Fruit fly (Drosophila melanogaster): ENCODE measurements around the gene CG31717.
A peak's percentile ranks its signal among the peaks of the same experiment; 100 is the strongest.

Gene CG31717

DNA sequence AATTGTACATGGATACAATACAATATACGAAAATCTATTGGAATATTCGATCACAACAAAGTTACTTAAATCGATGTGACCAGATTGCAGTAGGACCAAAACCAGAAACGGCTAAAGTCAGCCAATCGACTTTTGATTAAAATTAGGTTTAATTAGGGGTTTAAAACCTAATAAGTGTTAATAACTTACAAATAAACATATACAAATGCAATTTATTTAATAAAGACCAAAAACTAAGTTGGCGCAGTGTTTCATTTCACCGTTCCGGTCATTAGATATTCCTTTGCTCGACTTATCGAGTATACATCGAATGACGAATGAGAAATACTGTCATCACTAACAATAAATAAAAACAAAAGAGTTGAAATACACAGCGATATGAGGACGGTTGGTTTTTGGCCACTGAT is at the start of gene CG31717, which contains the start of gene bsk:
TSS of gene CG31717 (plus strand) at position 297 of the 407 bp plus-strand sequence.
TSS of gene bsk (minus strand) at position 61 of the 407 bp plus-strand sequence.
- TF ChIP-seq ovo (GFP tag; optimal IDR thresholded peaks at IDR 0.05) (no peak), CG12768 (GFP tag; optimal IDR thresholded peaks at IDR 0.05) (no peak), kay (GFP tag; ENCODE audit: borderline replicate concordance) (peak; percentile 98), Mnt (GFP tag; optimal IDR thresholded peaks at IDR 0.05) (peak; percentile 30), cic (GFP tag; optimal IDR thresholded peaks at IDR 0.05) (peak; percentile 38), Crg-1 (GFP tag; optimal IDR thresholded peaks at IDR 0.05) (no peak), CG14711 (tag; optimal IDR thresholded peaks at IDR 0.05) (peak; percentile 25), CG7045 (GFP tag; optimal IDR thresholded peaks at IDR 0.05) (no peak), cnc (optimal IDR thresholded peaks at IDR 0.05) (no peak), pad (GFP tag; optimal IDR thresholded peaks at IDR 0.05) (no peak), bab1 (GFP tag; optimal IDR thresholded peaks at IDR 0.05) (peak; percentile 51)

dm6 chr2L:10200847-10201246 is 49.7 kb upstream of the CG31717 start, which contains the start of the genes Ripalpha and RpL7:
TSS of gene Ripalpha (minus strand) at chr2L:10200974.
TSS of gene RpL7 (plus strand) at chr2L:10201004.
- TF ChIP-seq CG12768 (GFP tag; optimal IDR thresholded peaks at IDR 0.05), result peak; percentile 96
- TF ChIP-seq CG33017 (tag; optimal IDR thresholded peaks at IDR 0.05), result peak; percentile 90
- peak; percentile 99 for TF ChIP-seq Crg-1 (GFP tag; optimal IDR thresholded peaks at IDR 0.05)
- TF ChIP-seq Mnt (GFP tag; optimal IDR thresholded peaks at IDR 0.05), result peak; percentile 99
- TF ChIP-seq CG5204 (GFP tag; optimal IDR thresholded peaks at IDR 0.05), result no peak
- peak; percentile 94 for TF ChIP-seq bab1 (GFP tag; optimal IDR thresholded peaks at IDR 0.05)
- TF ChIP-seq CG7045 (GFP tag; optimal IDR thresholded peaks at IDR 0.05), result peak; percentile 97
- TF ChIP-seq ovo (GFP tag; optimal IDR thresholded peaks at IDR 0.05), result peak; percentile 99
- peak; percentile 94 for TF ChIP-seq toe (GFP tag; optimal IDR thresholded peaks at IDR 0.05)
- TF ChIP-seq CG14711 (tag; optimal IDR thresholded peaks at IDR 0.05), result peak; percentile 93
- no peak for TF ChIP-seq Hr96 (GFP tag; optimal IDR thresholded peaks at IDR 0.05)
- TF ChIP-seq CG7101 (tag; optimal IDR thresholded peaks at IDR 0.05), result peak; percentile 98
- TF ChIP-seq tj (GFP tag; optimal IDR thresholded peaks at IDR 0.05), result peak; percentile 89
- peak; percentile 94 for TF ChIP-seq Clk (GFP tag; optimal IDR thresholded peaks at IDR 0.05)
- peak; percentile 93 for TF ChIP-seq cic (GFP tag; optimal IDR thresholded peaks at IDR 0.05)
- peak; percentile 98 for TF ChIP-seq CG11617 (GFP tag; optimal IDR thresholded peaks at IDR 0.05)
- TF ChIP-seq kay (GFP tag; ENCODE audit: borderline replicate concordance), result no peak
- peak; percentile 99 for TF ChIP-seq CG1620 (GFP tag; optimal IDR thresholded peaks at IDR 0.05)
- no peak for TF ChIP-seq cnc (optimal IDR thresholded peaks at IDR 0.05)
- peak; percentile 93 for TF ChIP-seq pad (GFP tag; optimal IDR thresholded peaks at IDR 0.05)

DNA sequence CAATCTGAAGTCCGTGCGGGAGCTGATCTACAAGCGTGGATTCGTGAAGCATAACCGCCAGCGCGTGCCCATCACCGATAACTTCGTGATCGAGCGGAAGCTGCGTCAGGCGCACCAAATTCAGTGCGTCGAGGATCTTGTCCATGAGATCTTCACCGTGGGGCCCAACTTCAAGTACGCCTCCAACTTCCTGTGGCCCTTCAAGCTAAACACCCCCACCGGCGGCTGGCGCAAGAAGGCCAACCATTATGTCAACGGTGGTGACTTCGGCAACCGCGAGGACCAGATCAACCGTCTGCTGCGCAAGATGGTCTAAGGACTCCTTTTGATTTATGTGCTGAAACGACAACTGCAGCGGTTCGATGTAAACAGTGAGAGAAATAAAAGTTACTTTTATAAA is 48.8 kb upstream of the CG31717 start:
- no peak for TF ChIP-seq cnc (optimal IDR thresholded peaks at IDR 0.05)
- TF ChIP-seq cic (GFP tag; optimal IDR thresholded peaks at IDR 0.05), result no peak
- TF ChIP-seq CG7101 (tag; optimal IDR thresholded peaks at IDR 0.05), result no peak
- no peak for TF ChIP-seq CG7045 (GFP tag; optimal IDR thresholded peaks at IDR 0.05)
- TF ChIP-seq CG1620 (GFP tag; optimal IDR thresholded peaks at IDR 0.05), result no peak
- TF ChIP-seq toe (GFP tag; optimal IDR thresholded peaks at IDR 0.05), result no peak
- TF ChIP-seq Clk (GFP tag; optimal IDR thresholded peaks at IDR 0.05), result no peak
- TF ChIP-seq pad (GFP tag; optimal IDR thresholded peaks at IDR 0.05), result no peak
- TF ChIP-seq ovo (GFP tag; optimal IDR thresholded peaks at IDR 0.05), result no peak
- no peak for TF ChIP-seq Mnt (GFP tag; optimal IDR thresholded peaks at IDR 0.05)
- TF ChIP-seq CG5204 (GFP tag; optimal IDR thresholded peaks at IDR 0.05), result no peak
- no peak for TF ChIP-seq kay (GFP tag; ENCODE audit: borderline replicate concordance)
- TF ChIP-seq CG33017 (tag; optimal IDR thresholded peaks at IDR 0.05), result no peak

DNA sequence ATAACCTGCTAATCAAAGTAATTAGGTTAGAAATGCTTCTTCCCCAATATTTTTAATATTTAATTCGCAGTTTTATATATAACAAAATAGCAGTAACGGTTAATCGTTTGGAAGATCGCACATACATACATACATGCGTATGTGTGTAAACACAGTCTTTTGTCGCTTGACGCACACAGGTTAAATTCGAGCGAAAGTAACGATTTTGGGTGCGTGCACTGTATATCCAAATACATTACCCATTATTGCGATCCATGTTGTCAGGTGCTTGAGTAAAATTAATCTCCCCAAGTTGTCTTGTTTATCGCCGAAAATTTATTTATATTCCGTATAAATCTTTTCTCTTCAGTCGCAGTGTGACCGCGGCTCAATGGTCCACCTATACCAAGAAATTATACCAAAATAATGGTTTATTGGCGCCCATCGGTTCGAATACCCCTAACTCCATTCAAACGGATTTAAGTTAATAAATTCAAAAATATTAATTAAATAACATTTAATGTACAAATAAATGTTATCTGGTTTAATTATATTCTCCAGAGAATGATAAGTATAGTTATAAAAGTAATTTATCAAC is 46.5 kb upstream of the CG31717 start, which contains the start of gene CG34159:
TSS of gene CG34159 (minus strand) at position 385 of the 577 bp plus-strand sequence.
- TF ChIP-seq cic (GFP tag; optimal IDR thresholded peaks at IDR 0.05), result no peak
- TF ChIP-seq ovo (GFP tag; optimal IDR thresholded peaks at IDR 0.05), result peak; percentile 73
- no peak for TF ChIP-seq kay (GFP tag; ENCODE audit: borderline replicate concordance)
- TF ChIP-seq bab1 (GFP tag; optimal IDR thresholded peaks at IDR 0.05), result peak; percentile 42

DNA sequence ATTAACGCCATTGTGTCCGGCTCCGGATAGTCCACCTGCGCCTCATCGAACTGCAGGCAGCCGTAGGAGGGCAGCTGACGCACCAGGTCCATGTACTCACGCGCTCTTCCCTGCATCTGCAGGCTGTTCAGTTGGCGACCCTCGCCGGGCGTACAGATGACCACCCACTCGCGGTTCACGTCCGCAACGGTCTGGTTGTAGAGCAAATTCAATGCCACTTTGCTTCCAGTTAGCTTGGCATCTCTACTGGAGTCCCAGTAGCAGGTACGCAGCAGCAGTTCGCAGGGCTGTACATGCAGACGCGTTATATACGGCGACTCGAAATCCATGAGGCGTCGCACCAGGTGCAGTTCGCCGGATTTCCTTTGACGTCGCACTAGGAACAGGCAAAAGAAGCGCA is 44.6 kb upstream of the CG31717 start:
- TF ChIP-seq bab1 (GFP tag; optimal IDR thresholded peaks at IDR 0.05) (no peak), CG33017 (tag; optimal IDR thresholded peaks at IDR 0.05) (no peak), ovo (GFP tag; optimal IDR thresholded peaks at IDR 0.05) (no peak), tj (GFP tag; optimal IDR thresholded peaks at IDR 0.05) (no peak), kay (GFP tag; ENCODE audit: borderline replicate concordance) (no peak), CG7045 (GFP tag; optimal IDR thresholded peaks at IDR 0.05) (no peak), Hr96 (GFP tag; optimal IDR thresholded peaks at IDR 0.05) (no peak), CG12768 (GFP tag; optimal IDR thresholded peaks at IDR 0.05) (no peak)

dm6 chr2L:10206633-10207162 is 43.8 kb upstream of the CG31717 start, which contains the start of gene Snx17:
TSS of gene Snx17 (minus strand) at chr2L:10206961.
- TF ChIP-seq cnc (optimal IDR thresholded peaks at IDR 0.05) (no peak), CG1620 (GFP tag; optimal IDR thresholded peaks at IDR 0.05) (no peak), Mnt (GFP tag; optimal IDR thresholded peaks at IDR 0.05) (no peak), bab1 (GFP tag; optimal IDR thresholded peaks at IDR 0.05) (no peak), CG11617 (GFP tag; optimal IDR thresholded peaks at IDR 0.05) (no peak), Clk (GFP tag; optimal IDR thresholded peaks at IDR 0.05) (no peak), CG5204 (GFP tag; optimal IDR thresholded peaks at IDR 0.05) (no peak), CG12768 (GFP tag; optimal IDR thresholded peaks at IDR 0.05) (no peak), CG33017 (tag; optimal IDR thresholded peaks at IDR 0.05) (no peak), Crg-1 (GFP tag; optimal IDR thresholded peaks at IDR 0.05) (no peak), cic (GFP tag; optimal IDR thresholded peaks at IDR 0.05) (no peak), Hr96 (GFP tag; optimal IDR thresholded peaks at IDR 0.05) (no peak)

Data from whole organism, adult.